Worm (Caenorhabditis elegans) whole organism, late embryonic: Measurements from ENCODE around the gene xpo-1.

Experiments
- C08G9.2 ChIP-seq: sonication (generic microtip); optimal IDR thresholded peaks from 2 replicates; lab custom pipeline; 2016; ENCODE audit warnings: mild to moderate bottlenecking, missing genetic modification characterization, moderate library complexity, missing compliant biosample characterization
- ceh-48 ChIP-seq: sonication (generic microtip); optimal IDR thresholded peaks from 2 replicates; lab custom pipeline; 2016; ENCODE audit warnings: missing genetic modification characterization, inconsistent platforms, missing compliant biosample characterization
- hlh-30 ChIP-seq: sonication (generic microtip); optimal IDR thresholded peaks from 2 replicates; lab custom pipeline; 2017; ENCODE audit warnings: antibody characterized with exemption, missing genetic modification characterization, missing compliant biosample characterization; ENCODE audit not compliant: insufficient read depth

- no peak for TF ChIP-seq ceh-48
- no peak for TF ChIP-seq hlh-30 (tag; lab: Kevin White, UChicago)
- no peak for TF ChIP-seq C08G9.2 (tag; lab: Kevin White, UChicago)
Observed at ce11 chrV:7785117-7785516, 19.7 kb upstream of the xpo-1 start, which contains the start of gene C26F1.1.
